Worm (Caenorhabditis elegans) whole organism, L1 larva: ENCODE measurements around the gene str-196.
A peak's percentile ranks its signal among the peaks of the same experiment; 100 is the strongest.

ENCODE experiments used
- C04F5.9 ChIP-seq: sonication (generic microtip); optimal IDR thresholded peaks from 2 replicates; lab custom pipeline; 2016; ENCODE audit warnings: missing genetic modification characterization, missing compliant biosample characterization
- C34B4.2 ChIP-seq: sonication (generic microtip); optimal IDR thresholded peaks from 2 replicates; lab custom pipeline; 2017; ENCODE audit warnings: mild to moderate bottlenecking, missing genetic modification characterization, missing compliant biosample characterization
- alr-1 ChIP-seq: fragments of 200-800 bp; sonication (Bioruptor generic); optimal IDR thresholded peaks from 2 replicates; lab custom pipeline; 2018; ENCODE audit warnings: borderline replicate concordance, mild to moderate bottlenecking, missing genetic modification characterization, missing compliant biosample characterization
- ama-1 ChIP-seq: fragments of 150-350 bp; optimal IDR thresholded peaks from 2 replicates; lab custom pipeline; 2014
- ceh-88 ChIP-seq: fragments of 200-800 bp; sonication (Bioruptor generic); IDR thresholded peaks from 2 replicates; pipeline ENCODE4 v1.3.6; 2022; ENCODE audit warnings: missing genetic modification characterization, missing compliant biosample characterization
- ceh-90 ChIP-seq: sonication (generic microtip); optimal IDR thresholded peaks from 2 replicates; lab custom pipeline; 2016; ENCODE audit warnings: missing genetic modification characterization, missing compliant biosample characterization
- ces-1 ChIP-seq: fragments of 150-350 bp; optimal IDR thresholded peaks from 2 replicates; lab custom pipeline; 2014; ENCODE audit warnings: missing biosample characterization, missing genetic modification reagents, missing genetic modification characterization
- dsc-1 ChIP-seq: sonication (generic microtip); optimal IDR thresholded peaks from 2 replicates; lab custom pipeline; 2016; ENCODE audit warnings: mild to moderate bottlenecking, missing genetic modification characterization, missing compliant biosample characterization
- efl-1 ChIP-seq, 4 experiments: fragments of 150-350 bp; optimal IDR thresholded peaks in 3 of 4; peaks in 1 of 4; 1 replicate in 1 of 4; 2 replicates in 3 of 4; lab custom pipeline; 2014; ENCODE audit warnings: missing biosample characterization in 2 of 4, missing genetic modification characterization in 2 of 4, missing genetic modification reagents in 2 of 4
- egl-13 ChIP-seq: sonication (generic microtip); optimal IDR thresholded peaks from 2 replicates; lab custom pipeline; 2016; ENCODE audit warnings: missing genotype, missing genetic modification reagents, missing genetic modification characterization, missing compliant biosample characterization
- egl-27 ChIP-seq, 2 experiments: fragments of 150-350 bp in 1 of 2; sonication (generic microtip); optimal IDR thresholded peaks; 3 replicates each; lab custom pipeline; 2017 to 2018; ENCODE audit warnings: missing biosample characterization in 2 of 2, missing genetic modification characterization in 2 of 2, missing genetic modification reagents in 2 of 2
- elt-3 ChIP-seq, 6 experiments: fragments of 150-350 bp in 1 of 6; sonication (generic microtip); optimal IDR thresholded peaks; 2 replicates each; lab custom pipeline; 2017 to 2018; ENCODE audit warnings: missing biosample characterization in 6 of 6, missing genetic modification characterization in 6 of 6, inconsistent platforms in 1 of 6
- ets-5 ChIP-seq: fragments of 200-800 bp; sonication (Bioruptor generic); IDR thresholded peaks from 2 replicates; pipeline ENCODE4 v1.3.6; 2022; ENCODE audit warnings: missing genetic modification characterization, missing compliant biosample characterization
- fkh-10 ChIP-seq: sonication (generic microtip); optimal IDR thresholded peaks from 2 replicates; lab custom pipeline; 2017; ENCODE audit warnings: missing biosample characterization, missing genetic modification reagents, missing genetic modification characterization
- fkh-4 ChIP-seq: sonication (generic microtip); optimal IDR thresholded peaks from 2 replicates; lab custom pipeline; 2016; ENCODE audit warnings: missing compliant biosample characterization, missing genetic modification characterization, borderline replicate concordance
- irx-1 ChIP-seq: sonication (generic microtip); optimal IDR thresholded peaks from 2 replicates; lab custom pipeline; 2016; ENCODE audit warnings: missing genetic modification characterization, missing compliant biosample characterization
- isw-1 ChIP-seq: fragments of 200-800 bp; sonication (Bioruptor generic); IDR thresholded peaks from 2 replicates; pipeline ENCODE4 v1.3.6; 2022; ENCODE audit warnings: missing genetic modification characterization, missing compliant biosample characterization
- lin-13 ChIP-seq: fragments of 150-350 bp; optimal IDR thresholded peaks from 2 replicates; lab custom pipeline; 2014; ENCODE audit warnings: missing biosample characterization, missing genetic modification reagents, missing genetic modification characterization
- lin-14 ChIP-seq: fragments of 200-800 bp; sonication (Bioruptor generic); optimal IDR thresholded peaks from 2 replicates; lab custom pipeline; 2018; ENCODE audit warnings: mild to moderate bottlenecking, missing genetic modification characterization, moderate library complexity, missing compliant biosample characterization
- lin-15B ChIP-seq: fragments of 150-350 bp; sonication (generic microtip); optimal IDR thresholded peaks from 3 replicates; lab custom pipeline; 2014; ENCODE audit warnings: missing biosample characterization, missing genetic modification characterization
- lir-3 ChIP-seq: sonication (generic microtip); optimal IDR thresholded peaks from 2 replicates; lab custom pipeline; 2016; ENCODE audit warnings: mild to moderate bottlenecking, missing genetic modification characterization, moderate library complexity, missing compliant biosample characterization; ENCODE audit not compliant: poor library complexity
- lsy-2 ChIP-seq, 2 experiments: fragments of 150-350 bp; optimal IDR thresholded peaks; 2 replicates each; lab custom pipeline; 2014; ENCODE audit warnings: missing biosample characterization in 2 of 2, missing genetic modification characterization in 2 of 2
- mdl-1 ChIP-seq, 2 experiments: fragments of 150-350 bp; optimal IDR thresholded peaks; 2 replicates each; lab custom pipeline; 2014 to 2017; ENCODE audit warnings: missing biosample characterization in 2 of 2, missing genetic modification characterization in 2 of 2, inconsistent platforms in 1 of 2
- mef-2 ChIP-seq: fragments of 150-350 bp; optimal IDR thresholded peaks from 2 replicates; lab custom pipeline; 2014; ENCODE audit warnings: missing biosample characterization, missing genetic modification characterization
- mep-1 ChIP-seq: fragments of 150-350 bp; optimal IDR thresholded peaks from 2 replicates; lab custom pipeline; 2014; ENCODE audit warnings: missing biosample characterization, missing genetic modification characterization
- nhr-11 ChIP-seq: fragments of 150-350 bp; optimal IDR thresholded peaks from 2 replicates; lab custom pipeline; 2014; ENCODE audit warnings: missing biosample characterization, missing genetic modification characterization
- nhr-12 ChIP-seq: sonication (generic microtip); optimal IDR thresholded peaks from 2 replicates; lab custom pipeline; 2017; ENCODE audit warnings: missing biosample characterization, missing genetic modification characterization
- nhr-19 ChIP-seq: fragments of 200-800 bp; sonication (Bioruptor generic); conservative IDR thresholded peaks from 2 replicates; pipeline ENCODE4 v1.3.6; 2022; ENCODE audit warnings: missing genetic modification characterization, missing compliant biosample characterization
- nhr-47 ChIP-seq: sonication (generic microtip); optimal IDR thresholded peaks from 2 replicates; lab custom pipeline; 2016; ENCODE audit warnings: mild to moderate bottlenecking, missing genetic modification characterization, moderate library complexity, missing compliant biosample characterization
- nhr-71 ChIP-seq: sonication (generic microtip); optimal IDR thresholded peaks from 2 replicates; lab custom pipeline; 2016; ENCODE audit warnings: mild to moderate bottlenecking, missing genetic modification characterization, moderate library complexity, missing compliant biosample characterization
- nhr-76 ChIP-seq: sonication (generic microtip); optimal IDR thresholded peaks from 2 replicates; lab custom pipeline; 2017; ENCODE audit warnings: missing biosample characterization, missing genetic modification characterization
- nhr-77 ChIP-seq: fragments of 150-350 bp; optimal IDR thresholded peaks from 2 replicates; lab custom pipeline; 2014; ENCODE audit warnings: missing biosample characterization, missing genetic modification characterization
- nhr-85 ChIP-seq: sonication (generic microtip); peaks from one replicate; lab custom pipeline; 2016; ENCODE audit warnings: missing genetic modification characterization, inconsistent platforms, missing compliant biosample characterization
- nhr-90 ChIP-seq: sonication (generic microtip); optimal IDR thresholded peaks from 2 replicates; lab custom pipeline; 2016; ENCODE audit warnings: mild to moderate bottlenecking, missing genetic modification characterization, missing compliant biosample characterization; ENCODE audit not compliant: poor library complexity
- pag-3 ChIP-seq: sonication (generic microtip); optimal IDR thresholded peaks from 2 replicates; lab custom pipeline; 2017; ENCODE audit warnings: missing genetic modification characterization, mild to moderate bottlenecking, missing compliant biosample characterization, antibody characterized with exemption, borderline replicate concordance; ENCODE audit not compliant: insufficient read depth
- pax-3 ChIP-seq: fragments of 200-800 bp; sonication (Bioruptor generic); optimal IDR thresholded peaks from 2 replicates; lab custom pipeline; 2018; ENCODE audit warnings: mild to moderate bottlenecking, missing genetic modification characterization, moderate library complexity, missing compliant biosample characterization
- pqm-1 ChIP-seq: sonication (generic microtip); optimal IDR thresholded peaks from 3 replicates; lab custom pipeline; 2017; ENCODE audit warnings: missing biosample characterization, missing genetic modification characterization
- rnt-1 ChIP-seq: sonication (generic microtip); optimal IDR thresholded peaks from 2 replicates; lab custom pipeline; 2016; ENCODE audit warnings: mild to moderate bottlenecking, missing genetic modification characterization, moderate library complexity, missing compliant biosample characterization
- snpc-4 ChIP-seq: fragments of 150-350 bp; optimal IDR thresholded peaks from 2 replicates; lab custom pipeline; 2014; ENCODE audit warnings: missing biosample characterization, missing genetic modification characterization
- snu-23 ChIP-seq: sonication (generic microtip); optimal IDR thresholded peaks from 2 replicates; lab custom pipeline; 2016; ENCODE audit warnings: missing genetic modification characterization, missing compliant biosample characterization
- sptf-1 ChIP-seq: fragments of 150-350 bp; optimal IDR thresholded peaks from 2 replicates; lab custom pipeline; 2014; ENCODE audit warnings: missing biosample characterization, missing genetic modification characterization
- sup-37 ChIP-seq: fragments of 200-800 bp; sonication (Bioruptor generic); optimal IDR thresholded peaks from 2 replicates; lab custom pipeline; 2018; ENCODE audit warnings: mild to moderate bottlenecking, missing genetic modification characterization, missing compliant biosample characterization
- swsn-7 ChIP-seq: sonication (generic microtip); optimal IDR thresholded peaks from 2 replicates; lab custom pipeline; 2016; ENCODE audit warnings: missing genetic modification characterization, missing compliant biosample characterization
- tlp-1 ChIP-seq: fragments of 150-350 bp; optimal IDR thresholded peaks from 2 replicates; lab custom pipeline; 2014; ENCODE audit warnings: missing biosample characterization, missing genetic modification characterization
- unc-30 ChIP-seq: sonication (generic microtip); optimal IDR thresholded peaks from 2 replicates; lab custom pipeline; 2017; ENCODE audit warnings: missing biosample characterization, missing genetic modification characterization
- unc-62 ChIP-seq: fragments of 150-350 bp; optimal IDR thresholded peaks from 2 replicates; lab custom pipeline; 2014; ENCODE audit warnings: missing biosample characterization, missing genetic modification reagents, missing genetic modification characterization
- unc-98 ChIP-seq: fragments of 200-800 bp; sonication (Bioruptor generic); IDR thresholded peaks from 2 replicates; pipeline ENCODE4 v1.3.6; 2022; ENCODE audit warnings: missing genetic modification characterization, missing compliant biosample characterization
- xbp-1 ChIP-seq: sonication (generic microtip); optimal IDR thresholded peaks from 2 replicates; lab custom pipeline; 2016; ENCODE audit warnings: missing genetic modification characterization, missing compliant biosample characterization
- zip-4 ChIP-seq: fragments of 200-800 bp; sonication (Bioruptor generic); optimal IDR thresholded peaks from 2 replicates; lab custom pipeline; 2018; ENCODE audit warnings: mild to moderate bottlenecking, missing genetic modification characterization, moderate library complexity, missing compliant biosample characterization
- ztf-4 ChIP-seq: fragments of 150-350 bp; optimal IDR thresholded peaks from 2 replicates; lab custom pipeline; 2014; ENCODE audit warnings: missing biosample characterization, missing genetic modification characterization

Gene str-196

DNA sequence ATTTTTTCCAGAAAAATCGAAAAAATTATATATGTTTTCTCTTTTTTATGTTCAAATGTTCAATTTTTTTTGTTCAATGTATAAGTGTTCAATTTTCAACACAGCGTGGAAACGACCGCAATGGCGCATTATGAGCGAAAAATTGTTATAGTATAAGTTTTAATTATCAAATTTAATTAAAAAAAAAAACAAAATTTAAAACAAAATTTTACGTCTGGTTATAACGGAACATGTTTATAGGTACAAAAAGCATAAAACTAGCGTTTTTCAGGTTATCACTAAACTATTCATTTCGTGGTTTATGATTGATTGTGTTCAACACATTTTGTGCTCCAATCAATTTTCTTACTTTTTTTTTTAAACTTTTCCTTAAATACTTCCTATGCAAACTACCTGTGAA lies 2.2 kb upstream of the str-196 start, which contains the start of gene nhr-106:
Gene nhr-106, plus strand, starts transcription at position 301 of the 400 bp plus-strand sequence.
- TF ChIP-seq nhr-90 (tag; lab: Kevin White, UChicago): no peak
- TF ChIP-seq pax-3 (tag; lab: Kevin White, UChicago): no peak
- no peak for TF ChIP-seq nhr-11
- no peak for TF ChIP-seq dsc-1 (tag; lab: Kevin White, UChicago)
- no peak for TF ChIP-seq nhr-47

ce11 chrV:494284-494683 lies 2.8 kb downstream of the str-196 start, which contains the start of gene nhr-131:
Gene nhr-131, plus strand, starts transcription at chrV:494370.
- TF ChIP-seq mdl-1 (tag; optimal IDR thresholded peaks at IDR 0.05; lab: Kevin White, UChicago) (peak in 1 of 2 experiments; percentile 30), unc-62 (GFP tag; lab: Kevin White, UChicago) (no peak), dsc-1 (tag; lab: Kevin White, UChicago) (no peak), snu-23 (GFP tag; lab: Kevin White, UChicago) (peak; percentile 38), elt-3 (tag; optimal IDR thresholded peaks at IDR 0.05; lab: Kevin White, UChicago) (peak in 2 of 6 experiments; percentile 27 to 55), unc-98 (GFP tag; lab: Robert Waterston, UW) (no peak), ceh-88 (GFP tag; lab: Robert Waterston, UW) (no peak), ama-1 (lab: Kevin White, UChicago) (no peak), pqm-1 (no peak), xbp-1 (no peak), pax-3 (tag; lab: Kevin White, UChicago) (no peak), egl-13 (no peak), fkh-4 (tag; lab: Kevin White, UChicago) (no peak), nhr-76 (no peak), snpc-4 (no peak), pag-3 (tag; lab: Kevin White, UChicago) (no peak), ceh-90 (tag; lab: Kevin White, UChicago) (no peak), swsn-7 (tag; lab: Kevin White, UChicago) (no peak), nhr-85 (tag; lab: Kevin White, UChicago) (peak; percentile 18), isw-1 (GFP tag; lab: Robert Waterston, UW) (no peak), lsy-2 (tag; optimal IDR thresholded peaks at IDR 0.05; lab: Kevin White, UChicago) (no peak), ztf-4 (tag; lab: Kevin White, UChicago) (no peak), mef-2 (tag; lab: Kevin White, UChicago) (no peak), nhr-19 (GFP tag; lab: Robert Waterston, UW) (no peak), nhr-11 (no peak), sup-37 (no peak), lin-14 (GFP tag; lab: Kevin White, UChicago) (no peak), lir-3 (tag; lab: Kevin White, UChicago) (no peak), alr-1 (tag; lab: Kevin White, UChicago) (no peak), efl-1 (optimal IDR thresholded peaks at IDR 0.05; lab: Kevin White, UChicago) (no peak), efl-1 (GFP tag; optimal IDR thresholded peaks at IDR 0.05 in 1 of 2; lab: Kevin White, UChicago) (peak in 1 of 2 experiments; percentile 61), nhr-90 (tag; lab: Kevin White, UChicago) (peak; percentile 45), unc-30 (tag; lab: Kevin White, UChicago) (no peak), tlp-1 (tag; lab: Kevin White, UChicago) (no peak), rnt-1 (tag; lab: Kevin White, UChicago) (no peak), lin-13 (GFP tag; lab: Kevin White, UChicago) (no peak), C04F5.9 (tag; lab: Kevin White, UChicago) (no peak), irx-1 (tag; lab: Kevin White, UChicago) (no peak), ets-5 (no peak), fkh-10 (GFP tag; lab: Kevin White, UChicago) (no peak), zip-4 (GFP tag; lab: Kevin White, UChicago) (no peak), egl-27 (tag; optimal IDR thresholded peaks at IDR 0.05; lab: Kevin White, UChicago) (no peak), lin-15B (no peak), nhr-47 (no peak), C34B4.2 (tag; lab: Kevin White, UChicago) (no peak), nhr-77 (peak; percentile 5), nhr-71 (tag; lab: Kevin White, UChicago) (peak; percentile 29), ces-1 (GFP tag; lab: Kevin White, UChicago) (no peak), nhr-12 (no peak), mep-1 (tag; lab: Kevin White, UChicago) (no peak), sptf-1 (tag; lab: Kevin White, UChicago) (no peak)
